Worm (Caenorhabditis elegans) whole organism, young adult: ENCODE results near the gene ceh-88.

Experiments
- B0019.2 ChIP-seq: fragments of 200-800 bp; sonication (Bioruptor generic); conservative IDR thresholded peaks from 2 replicates; pipeline ENCODE4 v1.3.6; 2022; ENCODE audit warnings: missing genetic modification reagents, missing genetic modification characterization, missing compliant biosample characterization
- B0336.3 ChIP-seq: fragments of 200-800 bp; sonication (Bioruptor generic); IDR thresholded peaks from 2 replicates; pipeline ENCODE4 v1.3.6; 2022; ENCODE audit warnings: missing genetic modification characterization, missing compliant biosample characterization
- F10E7.11 ChIP-seq: sonication (generic microtip); optimal IDR thresholded peaks from 2 replicates; lab custom pipeline; 2017; ENCODE audit warnings: mild to moderate bottlenecking, missing genetic modification characterization, moderate library complexity, missing compliant biosample characterization
- F37B4.10 ChIP-seq: fragments of 200-800 bp; sonication (Bioruptor generic); IDR thresholded peaks from 2 replicates; pipeline ENCODE4 v1.3.6; 2022; ENCODE audit warnings: missing genetic modification characterization, missing compliant biosample characterization
- F49E8.2 ChIP-seq: sonication (generic microtip); optimal IDR thresholded peaks from 3 replicates; lab custom pipeline; 2017; ENCODE audit warnings: missing genetic modification characterization, mild to moderate bottlenecking, missing compliant biosample characterization, antibody characterized with exemption, moderate library complexity; ENCODE audit not compliant: insufficient read depth
- F57A8.1 ChIP-seq: fragments of 200-800 bp; sonication (Bioruptor generic); optimal IDR thresholded peaks from 2 replicates; lab custom pipeline; 2018; ENCODE audit warnings: mild to moderate bottlenecking, missing genetic modification characterization, moderate library complexity, missing compliant biosample characterization
- K11D2.4 ChIP-seq: fragments of 200-800 bp; sonication (Bioruptor generic); IDR thresholded peaks from 2 replicates; pipeline ENCODE4 v1.3.6; 2022; ENCODE audit warnings: missing genetic modification reagents, missing genetic modification characterization, missing compliant biosample characterization
- T07F8.4 ChIP-seq: sonication (generic microtip); optimal IDR thresholded peaks from 2 replicates; lab custom pipeline; 2016; ENCODE audit warnings: mild to moderate bottlenecking, missing genetic modification characterization, moderate library complexity, missing compliant biosample characterization
- Y53G8AR.9 ChIP-seq: fragments of 200-800 bp; sonication (Bioruptor generic); conservative IDR thresholded peaks from 2 replicates; pipeline ENCODE4 v1.3.6; 2022; ENCODE audit warnings: missing genetic modification reagents, missing genetic modification characterization, missing compliant biosample characterization
- ZK185.1 ChIP-seq: sonication (generic microtip); optimal IDR thresholded peaks from 2 replicates; lab custom pipeline; 2016; ENCODE audit warnings: mild to moderate bottlenecking, missing genetic modification characterization, missing compliant biosample characterization; ENCODE audit not compliant: poor library complexity, severe bottlenecking
- akir-1 ChIP-seq: fragments of 200-800 bp; sonication (Bioruptor generic); optimal IDR thresholded peaks from 2 replicates; lab custom pipeline; 2018; ENCODE audit warnings: mild to moderate bottlenecking, missing genetic modification characterization, moderate library complexity, missing compliant biosample characterization
- ama-1 ChIP-seq, 3 experiments: fragments of 150-350 bp in 1 of 3; sonication (generic microtip) in 2 of 3; optimal IDR thresholded peaks; 2 replicates each; lab custom pipeline; 2014 to 2018; ENCODE audit warnings: missing biosample characterization in 2 of 3, missing genetic modification characterization in 2 of 3, missing genetic modification reagents in 2 of 3
- atf-7 ChIP-seq: sonication (generic microtip); optimal IDR thresholded peaks from 2 replicates; lab custom pipeline; 2017; ENCODE audit warnings: mild to moderate bottlenecking, missing genetic modification characterization, missing compliant biosample characterization
- athp-1 ChIP-seq: sonication (generic microtip); optimal IDR thresholded peaks from 2 replicates; lab custom pipeline; 2017; ENCODE audit warnings: mild to moderate bottlenecking, missing genetic modification characterization, missing compliant biosample characterization
- bed-1 ChIP-seq: fragments of 200-800 bp; sonication (Bioruptor generic); IDR thresholded peaks from 2 replicates; pipeline ENCODE4 v1.3.6; 2022; ENCODE audit warnings: missing genetic modification reagents, missing genetic modification characterization, missing compliant biosample characterization
- ccch-3 ChIP-seq: fragments of 200-800 bp; sonication (Bioruptor generic); optimal IDR thresholded peaks from 2 replicates; lab custom pipeline; 2018; ENCODE audit warnings: mild to moderate bottlenecking, missing genetic modification characterization, missing compliant biosample characterization
- cebp-2 ChIP-seq: fragments of 200-800 bp; sonication (Bioruptor generic); IDR thresholded peaks from 2 replicates; pipeline ENCODE4 v1.3.6; 2022; ENCODE audit warnings: missing genetic modification characterization, missing compliant biosample characterization
- ceh-100 ChIP-seq: fragments of 200-800 bp; sonication (Bioruptor generic); IDR thresholded peaks from 2 replicates; pipeline ENCODE4 v1.3.6; 2022; ENCODE audit warnings: missing genetic modification reagents, missing genetic modification characterization, missing compliant biosample characterization
- ceh-58 ChIP-seq: fragments of 200-800 bp; sonication (Bioruptor generic); IDR thresholded peaks from 2 replicates; pipeline ENCODE4 v1.3.6; 2022; ENCODE audit warnings: missing genetic modification characterization, missing compliant biosample characterization
- chd-7 ChIP-seq: sonication (generic microtip); optimal IDR thresholded peaks from 2 replicates; lab custom pipeline; 2016; ENCODE audit warnings: mild to moderate bottlenecking, missing genetic modification characterization, moderate library complexity, missing compliant biosample characterization
- die-1 ChIP-seq: sonication (generic microtip); optimal IDR thresholded peaks from 2 replicates; lab custom pipeline; 2016; ENCODE audit warnings: missing genotype, mild to moderate bottlenecking, missing genetic modification characterization, missing compliant biosample characterization
- dox-1 ChIP-seq: fragments of 200-800 bp; sonication (Bioruptor generic); IDR thresholded peaks from 2 replicates; pipeline ENCODE4 v1.3.6; 2022; ENCODE audit warnings: missing genetic modification reagents, missing genetic modification characterization, missing compliant biosample characterization
- dpl-1 ChIP-seq: fragments of 150-350 bp; optimal IDR thresholded peaks from 2 replicates; lab custom pipeline; 2014; ENCODE audit warnings: missing biosample characterization, missing genetic modification reagents, missing genetic modification characterization
- ekl-4 ChIP-seq: fragments of 200-800 bp; sonication (Bioruptor generic); IDR thresholded peaks from 2 replicates; pipeline ENCODE4 v1.3.6; 2022; ENCODE audit warnings: missing genetic modification reagents, missing genetic modification characterization, missing compliant biosample characterization
- fkh-3 ChIP-seq: sonication (generic microtip); optimal IDR thresholded peaks from 2 replicates; lab custom pipeline; 2016; ENCODE audit warnings: mild to moderate bottlenecking, missing genetic modification characterization, missing compliant biosample characterization
- hlh-26 ChIP-seq: fragments of 200-800 bp; sonication (Bioruptor generic); conservative IDR thresholded peaks from 2 replicates; pipeline ENCODE4 v1.3.6; 2022; ENCODE audit warnings: missing genetic modification reagents, missing genetic modification characterization, missing compliant biosample characterization
- hmg-1.2 ChIP-seq: fragments of 200-800 bp; sonication (Bioruptor generic); IDR thresholded peaks from 2 replicates; pipeline ENCODE4 v1.3.6; 2022; ENCODE audit warnings: missing genetic modification reagents, missing genetic modification characterization, missing compliant biosample characterization
- hmg-20 ChIP-seq: fragments of 200-800 bp; sonication (Bioruptor generic); IDR thresholded peaks from 2 replicates; pipeline ENCODE4 v1.3.6; 2022; ENCODE audit warnings: missing genetic modification reagents, missing genetic modification characterization, missing compliant biosample characterization
- let-607 ChIP-seq, 2 experiments: fragments of 200-800 bp in 1 of 2; sonication (Bioruptor generic) in 1 of 2; sonication (generic microtip) in 1 of 2; optimal IDR thresholded peaks; 2 replicates each; lab custom pipeline; 2016 to 2018; ENCODE audit warnings: mild to moderate bottlenecking in 2 of 2, missing compliant biosample characterization in 2 of 2, missing genetic modification characterization in 2 of 2, moderate library complexity in 2 of 2, missing genotype in 1 of 2
- lin-26 ChIP-seq: fragments of 200-800 bp; sonication (Bioruptor generic); IDR thresholded peaks from 2 replicates; pipeline ENCODE4 v1.3.6; 2022; ENCODE audit warnings: missing genetic modification reagents, missing genetic modification characterization, missing compliant biosample characterization
- lsl-1 ChIP-seq: fragments of 200-800 bp; sonication (Bioruptor generic); optimal IDR thresholded peaks from 2 replicates; lab custom pipeline; 2018; ENCODE audit warnings: mild to moderate bottlenecking, missing genetic modification characterization, moderate library complexity, missing compliant biosample characterization
- madf-10 ChIP-seq: sonication (generic microtip); optimal IDR thresholded peaks from 2 replicates; lab custom pipeline; 2016; ENCODE audit warnings: mild to moderate bottlenecking, missing genetic modification characterization, missing compliant biosample characterization
- mel-28 ChIP-seq: sonication (generic microtip); optimal IDR thresholded peaks from 2 replicates; lab custom pipeline; 2016; ENCODE audit warnings: borderline replicate concordance, mild to moderate bottlenecking, missing genetic modification characterization, missing compliant biosample characterization
- nfyb-1 ChIP-seq: fragments of 200-800 bp; sonication (Bioruptor generic); IDR thresholded peaks from 2 replicates; pipeline ENCODE4 v1.3.6; 2022; ENCODE audit warnings: missing genetic modification reagents, missing genetic modification characterization, missing compliant biosample characterization
- nhr-90 ChIP-seq: sonication (generic microtip); optimal IDR thresholded peaks from 2 replicates; lab custom pipeline; 2016; ENCODE audit warnings: missing genotype, mild to moderate bottlenecking, missing genetic modification characterization, missing compliant biosample characterization
- pha-4 ChIP-seq: fragments of 150-350 bp; sonication (generic microtip); optimal IDR thresholded peaks from 2 replicates; lab custom pipeline; 2014; ENCODE audit warnings: missing biosample characterization, missing genetic modification reagents, missing genetic modification characterization
- rcor-1 ChIP-seq: fragments of 200-800 bp; sonication (Bioruptor generic); IDR thresholded peaks from 2 replicates; pipeline ENCODE4 v1.3.6; 2022; ENCODE audit warnings: missing genetic modification reagents, missing genetic modification characterization, missing compliant biosample characterization
- rec-8 ChIP-seq, 2 experiments: sonication (generic microtip); optimal IDR thresholded peaks; 2 replicates each; lab custom pipeline; 2016; ENCODE audit warnings: mild to moderate bottlenecking in 2 of 2, missing genetic modification characterization in 2 of 2, missing genetic modification reagents in 2 of 2, missing genotype in 2 of 2, missing biosample characterization in 1 of 2, missing compliant biosample characterization in 1 of 2, moderate library complexity in 1 of 2
- repo-1 ChIP-seq: sonication (generic microtip); optimal IDR thresholded peaks from 2 replicates; lab custom pipeline; 2017; ENCODE audit warnings: mild to moderate bottlenecking, missing genetic modification characterization, missing compliant biosample characterization
- unc-62 ChIP-seq: fragments of 150-350 bp; optimal IDR thresholded peaks from 2 replicates; lab custom pipeline; 2014; ENCODE audit warnings: missing biosample characterization, missing genetic modification reagents, missing genetic modification characterization
- ztf-18 ChIP-seq: sonication (generic microtip); optimal IDR thresholded peaks from 2 replicates; lab custom pipeline; 2016; ENCODE audit warnings: missing genotype, mild to moderate bottlenecking, missing genetic modification characterization, missing compliant biosample characterization
- ztf-22 ChIP-seq: fragments of 200-800 bp; sonication (Bioruptor generic); optimal IDR thresholded peaks from 2 replicates; lab custom pipeline; 2018; ENCODE audit warnings: mild to moderate bottlenecking, missing genetic modification characterization, moderate library complexity, missing compliant biosample characterization
- ztf-25 ChIP-seq: fragments of 200-800 bp; sonication (Bioruptor generic); IDR thresholded peaks from 2 replicates; pipeline ENCODE4 v1.3.6; 2022; ENCODE audit warnings: missing genetic modification reagents, missing genetic modification characterization, missing compliant biosample characterization

ceh-88 gene

DNA sequence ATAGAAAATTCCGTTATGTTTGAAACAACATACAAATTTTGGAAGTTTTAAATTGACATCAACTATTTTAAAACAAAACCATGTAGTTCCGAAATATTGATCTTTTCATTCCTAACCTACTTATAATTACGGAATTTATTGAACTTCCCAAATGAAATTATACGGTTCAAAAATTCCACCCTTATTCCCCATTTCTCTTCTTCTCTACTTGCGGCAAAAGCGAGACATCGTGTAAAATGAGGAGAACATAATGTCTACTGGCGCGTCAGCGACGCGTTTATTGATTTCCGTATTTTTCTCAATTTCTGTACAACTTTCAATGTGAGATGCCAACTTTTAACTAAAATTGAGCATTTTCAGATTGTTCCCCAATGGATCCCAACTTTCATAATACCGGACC, at the start of gene ceh-88:
Gene ceh-88, plus strand, starts transcription at position 355 of the 400 bp plus-strand sequence.
- peak; percentile 53; the same call in 1 of the 2 replicates for TF ChIP-seq hmg-1.2 (GFP tag; lab: Robert Waterston, UW)
- no peak for TF ChIP-seq fkh-3 (tag; lab: Kevin White, UChicago)

- no peak for TF ChIP-seq let-607 (tag; optimal IDR thresholded peaks at IDR 0.05; lab: Kevin White, UChicago)
- TF ChIP-seq B0336.3 (GFP tag; lab: Robert Waterston, UW): peak; percentile 61
- TF ChIP-seq ceh-58 (GFP tag; lab: Robert Waterston, UW): peak; percentile 71
- TF ChIP-seq rcor-1 (GFP tag; lab: Robert Waterston, UW): peak; percentile 7; the same call in 1 of the 2 replicates
- TF ChIP-seq ZK185.1 (tag; lab: Kevin White, UChicago): no peak
- peak; percentile 52 for TF ChIP-seq athp-1
- TF ChIP-seq ama-1 (optimal IDR thresholded peaks at IDR 0.05; lab: Kevin White, UChicago): peak; percentile 22
- TF ChIP-seq ama-1 (GFP tag; optimal IDR thresholded peaks at IDR 0.05; lab: Kevin White, UChicago): no peak
- TF ChIP-seq ccch-3 (GFP tag; lab: Kevin White, UChicago): no peak
- TF ChIP-seq cebp-2 (GFP tag; lab: Robert Waterston, UW): peak; percentile 22; the same call in 1 of the 2 replicates
- TF ChIP-seq K11D2.4 (GFP tag; lab: Robert Waterston, UW): peak; percentile 52; the same call in 1 of the 2 replicates
- no peak for TF ChIP-seq repo-1 (tag; lab: Kevin White, UChicago)
- no peak for TF ChIP-seq rec-8 (tag; optimal IDR thresholded peaks at IDR 0.05; lab: Kevin White, UChicago)
- no peak for TF ChIP-seq dpl-1 (GFP tag; lab: Kevin White, UChicago)
- TF ChIP-seq mel-28 (tag; lab: Kevin White, UChicago): no peak
- no peak for TF ChIP-seq hmg-20 (GFP tag; lab: Robert Waterston, UW)
- no peak for TF ChIP-seq pha-4 (tag; lab: Kevin White, UChicago)
- peak; percentile 30 for TF ChIP-seq atf-7
- TF ChIP-seq Y53G8AR.9: peak; percentile 70
- peak; percentile 20 for TF ChIP-seq ztf-18 (tag; lab: Kevin White, UChicago)
- 0 out of 2 replicates have a peak, but pooled peaks have one; percentile 9 for TF ChIP-seq nfyb-1 (GFP tag; lab: Robert Waterston, UW)
- TF ChIP-seq ztf-22 (GFP tag; lab: Kevin White, UChicago): no peak
- peak; percentile 4 for TF ChIP-seq dox-1
- no peak for TF ChIP-seq F57A8.1
- TF ChIP-seq ceh-100 (GFP tag; lab: Robert Waterston, UW): peak; percentile 31; the same call in 1 of the 2 replicates
- TF ChIP-seq bed-1 (GFP tag; lab: Robert Waterston, UW): no peak
- TF ChIP-seq F37B4.10: no peak
- no peak for TF ChIP-seq unc-62 (GFP tag; lab: Kevin White, UChicago)
- peak; percentile 60; the same call in 1 of the 2 replicates for TF ChIP-seq ekl-4 (GFP tag; lab: Robert Waterston, UW)
- no peak for TF ChIP-seq nhr-90 (tag; lab: Kevin White, UChicago)
- peak; percentile 21 for TF ChIP-seq F49E8.2 (tag; lab: Kevin White, UChicago)
- TF ChIP-seq hlh-26 (GFP tag; lab: Robert Waterston, UW): no peak
- no peak for TF ChIP-seq chd-7 (tag; lab: Kevin White, UChicago)
- no peak for TF ChIP-seq F10E7.11 (tag; lab: Kevin White, UChicago)
- TF ChIP-seq T07F8.4 (tag; lab: Kevin White, UChicago): peak; percentile 22
- 0 out of 2 replicates have a peak, but pooled peaks have one; percentile 7 for TF ChIP-seq ztf-25
- TF ChIP-seq lin-26: peak; percentile 64
- TF ChIP-seq akir-1 (GFP tag; lab: Kevin White, UChicago): no peak
- peak; percentile 37 for TF ChIP-seq lsl-1 (GFP tag; lab: Kevin White, UChicago)
- no peak for TF ChIP-seq madf-10
- TF ChIP-seq die-1 (tag; lab: Kevin White, UChicago): peak; percentile 41
- TF ChIP-seq B0019.2 (GFP tag; lab: Robert Waterston, UW): 0 out of 2 replicates have a peak, but pooled peaks have one; percentile 31
These were observed 49.2 kb upstream of the ceh-88 start for ce11 chrIV:17279592-17280440.
